Worm (Caenorhabditis elegans) whole organism, late embryonic: ENCODE data around the gene F54B8.4.

Source experiments
- C08G9.2 ChIP-seq: sonication (generic microtip); optimal IDR thresholded peaks from 2 replicates; lab custom pipeline; 2016; ENCODE audit warnings: mild to moderate bottlenecking, missing genetic modification characterization, moderate library complexity, missing compliant biosample characterization
- ahr-1 ChIP-seq: sonication (generic microtip); optimal IDR thresholded peaks from 2 replicates; lab custom pipeline; 2016; ENCODE audit warnings: missing genetic modification characterization, missing compliant biosample characterization
- ceh-19 ChIP-seq: fragments of 200-800 bp; sonication (Bioruptor generic); optimal IDR thresholded peaks from 2 replicates; lab custom pipeline; 2018; ENCODE audit warnings: mild to moderate bottlenecking, missing genetic modification characterization, missing compliant biosample characterization
- ceh-22 ChIP-seq: sonication (generic microtip); optimal IDR thresholded peaks from 2 replicates; lab custom pipeline; 2017; ENCODE audit warnings: missing biosample characterization, missing genetic modification characterization
- ceh-30 ChIP-seq: fragments of 150-350 bp; optimal IDR thresholded peaks from 2 replicates; lab custom pipeline; 2014; ENCODE audit warnings: missing biosample characterization, missing genetic modification characterization
- ceh-34 ChIP-seq: sonication (generic microtip); optimal IDR thresholded peaks from 2 replicates; lab custom pipeline; 2016; ENCODE audit warnings: mild to moderate bottlenecking, missing genetic modification characterization, missing compliant biosample characterization
- ceh-45 ChIP-seq: fragments of 200-800 bp; sonication (Bioruptor generic); IDR thresholded peaks from 2 replicates; pipeline ENCODE4 v1.3.6; 2022; ENCODE audit warnings: missing genetic modification reagents, missing genetic modification characterization, missing compliant biosample characterization
- ceh-48 ChIP-seq: sonication (generic microtip); optimal IDR thresholded peaks from 2 replicates; lab custom pipeline; 2016; ENCODE audit warnings: missing genetic modification characterization, inconsistent platforms, missing compliant biosample characterization
- ceh-9 ChIP-seq: sonication (generic microtip); optimal IDR thresholded peaks from 2 replicates; lab custom pipeline; 2016; ENCODE audit warnings: mild to moderate bottlenecking, missing genetic modification characterization, inconsistent platforms, missing compliant biosample characterization
- dve-1 ChIP-seq: sonication (generic microtip); optimal IDR thresholded peaks from 2 replicates; lab custom pipeline; 2017; ENCODE audit warnings: antibody characterized with exemption, mild to moderate bottlenecking, missing genetic modification characterization, missing compliant biosample characterization
- elt-4 ChIP-seq: sonication (generic microtip); optimal IDR thresholded peaks from 2 replicates; lab custom pipeline; 2016; ENCODE audit warnings: missing genetic modification characterization, missing compliant biosample characterization
- ets-4 ChIP-seq: sonication (generic microtip); optimal IDR thresholded peaks from 2 replicates; lab custom pipeline; 2016; ENCODE audit warnings: missing genetic modification characterization, missing compliant biosample characterization
- eyg-1 ChIP-seq: sonication (generic microtip); optimal IDR thresholded peaks from 2 replicates; lab custom pipeline; 2016; ENCODE audit warnings: missing genotype, missing genetic modification characterization, missing compliant biosample characterization
- fax-1 ChIP-seq: sonication (generic microtip); optimal IDR thresholded peaks from 2 replicates; lab custom pipeline; 2016; ENCODE audit warnings: missing genotype, missing genetic modification characterization, missing compliant biosample characterization
- gmeb-2 ChIP-seq: sonication (generic microtip); optimal IDR thresholded peaks from 2 replicates; lab custom pipeline; 2016; ENCODE audit warnings: missing genetic modification characterization, inconsistent platforms, missing compliant biosample characterization
- hlh-13 ChIP-seq: fragments of 200-800 bp; sonication (Bioruptor generic); optimal IDR thresholded peaks from 2 replicates; lab custom pipeline; 2018; ENCODE audit warnings: mild to moderate bottlenecking, missing genetic modification characterization, missing compliant biosample characterization
- hlh-15 ChIP-seq: sonication (generic microtip); optimal IDR thresholded peaks from 2 replicates; lab custom pipeline; 2016; ENCODE audit warnings: missing genetic modification characterization, missing compliant biosample characterization
- hlh-8 ChIP-seq: sonication (generic microtip); optimal IDR thresholded peaks from 2 replicates; lab custom pipeline; 2016; ENCODE audit warnings: missing genotype, missing genetic modification characterization, missing compliant biosample characterization
- lim-6 ChIP-seq: sonication (generic microtip); optimal IDR thresholded peaks from 2 replicates; lab custom pipeline; 2016; ENCODE audit warnings: missing genetic modification characterization, missing compliant biosample characterization
- lin-11 ChIP-seq: fragments of 200-800 bp; sonication (Bioruptor generic); optimal IDR thresholded peaks from 2 replicates; lab custom pipeline; 2018; ENCODE audit warnings: mild to moderate bottlenecking, missing genetic modification characterization, missing compliant biosample characterization
- nhr-232 ChIP-seq: sonication (generic microtip); optimal IDR thresholded peaks from 2 replicates; lab custom pipeline; 2016; ENCODE audit warnings: missing genetic modification characterization, missing compliant biosample characterization
- npax-4 ChIP-seq: sonication (generic microtip); optimal IDR thresholded peaks from 2 replicates; lab custom pipeline; 2016; ENCODE audit warnings: missing genetic modification characterization, missing compliant biosample characterization
- odd-2 ChIP-seq: sonication (generic microtip); optimal IDR thresholded peaks from 2 replicates; lab custom pipeline; 2017; ENCODE audit warnings: antibody characterized with exemption, mild to moderate bottlenecking, missing genetic modification characterization, missing compliant biosample characterization
- pag-3 ChIP-seq: sonication (generic microtip); optimal IDR thresholded peaks from 2 replicates; lab custom pipeline; 2016; ENCODE audit warnings: missing compliant biosample characterization, missing genetic modification characterization, borderline replicate concordance
- pax-1 ChIP-seq: fragments of 150-350 bp; optimal IDR thresholded peaks from 2 replicates; lab custom pipeline; 2014; ENCODE audit warnings: missing biosample characterization, missing genetic modification characterization
- pha-2 ChIP-seq: sonication (generic microtip); optimal IDR thresholded peaks from 2 replicates; lab custom pipeline; 2017; ENCODE audit warnings: mild to moderate bottlenecking, missing genetic modification characterization, missing compliant biosample characterization
- pha-4 ChIP-seq: fragments of 150-350 bp; optimal IDR thresholded peaks from 2 replicates; lab custom pipeline; 2018; ENCODE audit warnings: missing biosample characterization, missing genetic modification reagents, missing genetic modification characterization
- pqm-1 ChIP-seq: sonication (generic microtip); optimal IDR thresholded peaks from 2 replicates; lab custom pipeline; 2016; ENCODE audit warnings: missing genetic modification characterization, missing compliant biosample characterization
- pros-1 ChIP-seq: fragments of 150-350 bp; optimal IDR thresholded peaks from 2 replicates; lab custom pipeline; 2014; ENCODE audit warnings: missing biosample characterization, missing genetic modification reagents, missing genetic modification characterization
- rnt-1 ChIP-seq: sonication (generic microtip); optimal IDR thresholded peaks from 2 replicates; lab custom pipeline; 2016; ENCODE audit warnings: missing genetic modification characterization, missing compliant biosample characterization
- sdc-2 ChIP-seq: sonication (generic microtip); optimal IDR thresholded peaks from 2 replicates; lab custom pipeline; 2016; ENCODE audit warnings: missing genotype, missing genetic modification characterization, missing compliant biosample characterization
- sox-2 ChIP-seq: fragments of 200-800 bp; sonication (Bioruptor generic); IDR thresholded peaks from 2 replicates; pipeline ENCODE4 v1.3.6; 2022; ENCODE audit warnings: missing genetic modification reagents, missing genetic modification characterization, missing compliant biosample characterization
- sox-4 ChIP-seq: sonication (generic microtip); optimal IDR thresholded peaks from 2 replicates; lab custom pipeline; 2017; ENCODE audit warnings: mild to moderate bottlenecking, missing genetic modification characterization, inconsistent platforms, missing compliant biosample characterization
- tbx-2 ChIP-seq: sonication (generic microtip); optimal IDR thresholded peaks from 2 replicates; lab custom pipeline; 2016; ENCODE audit warnings: missing genetic modification characterization, missing compliant biosample characterization
- tbx-7 ChIP-seq: sonication (generic microtip); optimal IDR thresholded peaks from 2 replicates; lab custom pipeline; 2016; ENCODE audit warnings: missing genotype, missing genetic modification characterization, missing compliant biosample characterization
- ttx-3 ChIP-seq: sonication (generic microtip); optimal IDR thresholded peaks from 2 replicates; lab custom pipeline; 2016; ENCODE audit warnings: missing genetic modification reagents, missing genetic modification characterization, missing compliant biosample characterization
- unc-3 ChIP-seq, 2 experiments: fragments of 200-800 bp in 1 of 2; sonication (Bioruptor generic) in 1 of 2; sonication (generic microtip) in 1 of 2; conservative IDR thresholded peaks in 1 of 2; optimal IDR thresholded peaks in 1 of 2; 2 replicates each; pipeline versions ENCODE4 v1.3.6 to Lab custom; 2016 to 2022; ENCODE audit warnings: missing compliant biosample characterization in 2 of 2, missing genetic modification characterization in 2 of 2, missing genetic modification reagents in 1 of 2
- unc-42 ChIP-seq: sonication (generic microtip); optimal IDR thresholded peaks from 2 replicates; lab custom pipeline; 2016; ENCODE audit warnings: missing genotype, missing genetic modification characterization, missing compliant biosample characterization
- unc-55 ChIP-seq: sonication (generic microtip); optimal IDR thresholded peaks from 2 replicates; lab custom pipeline; 2017; ENCODE audit warnings: missing biosample characterization, missing genetic modification reagents, missing genetic modification characterization
- ztf-16 ChIP-seq: sonication (generic microtip); optimal IDR thresholded peaks from 2 replicates; lab custom pipeline; 2017; ENCODE audit warnings: missing genetic modification characterization, missing compliant biosample characterization

The F54B8.4 gene

DNA sequence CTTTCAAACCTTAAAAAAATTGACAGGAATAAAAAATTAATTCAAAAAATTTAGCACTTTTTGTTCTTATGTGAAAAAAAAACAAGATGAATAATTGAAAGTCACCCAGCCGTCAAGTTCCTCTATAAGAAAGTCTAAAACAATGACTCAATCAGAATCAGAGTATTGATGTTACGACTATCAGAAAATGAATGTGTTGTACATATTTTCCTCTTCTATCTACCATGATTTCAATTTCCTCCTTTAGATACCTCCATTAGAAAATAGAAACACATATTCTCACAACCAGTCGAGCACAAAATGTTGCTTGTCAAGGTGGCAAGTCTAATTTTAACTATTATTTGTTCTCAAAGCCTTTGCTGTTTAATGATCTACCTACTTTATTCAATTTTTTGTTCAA is 3.8 kb downstream of the F54B8.4 start, which contains the start of gene srbc-48:
srbc-48 (plus strand) TSS at position 301 of the 400 bp plus-strand sequence.
- TF ChIP-seq ceh-22 (tag; lab: Kevin White, UChicago) (no peak), pqm-1 (no peak), elt-4 (no peak), pha-2 (tag; lab: Kevin White, UChicago) (no peak), pax-1 (tag; lab: Kevin White, UChicago) (no peak), pha-4 (tag; lab: Kevin White, UChicago) (no peak), eyg-1 (tag; lab: Kevin White, UChicago) (no peak), rnt-1 (tag; lab: Kevin White, UChicago) (no peak), ceh-30 (tag; lab: Kevin White, UChicago) (no peak), C08G9.2 (no peak), odd-2 (tag; lab: Kevin White, UChicago) (no peak), ahr-1 (tag; lab: Kevin White, UChicago) (no peak), lin-11 (tag; lab: Kevin White, UChicago) (no peak), unc-3 (GFP tag; conservative IDR thresholded peaks at IDR 0.05; lab: Robert Waterston, UW) (no peak), unc-3 (tag; optimal IDR thresholded peaks at IDR 0.05; lab: Kevin White, UChicago) (no peak), ttx-3 (no peak), npax-4 (tag; lab: Kevin White, UChicago) (no peak), fax-1 (tag; lab: Kevin White, UChicago) (no peak)

DNA sequence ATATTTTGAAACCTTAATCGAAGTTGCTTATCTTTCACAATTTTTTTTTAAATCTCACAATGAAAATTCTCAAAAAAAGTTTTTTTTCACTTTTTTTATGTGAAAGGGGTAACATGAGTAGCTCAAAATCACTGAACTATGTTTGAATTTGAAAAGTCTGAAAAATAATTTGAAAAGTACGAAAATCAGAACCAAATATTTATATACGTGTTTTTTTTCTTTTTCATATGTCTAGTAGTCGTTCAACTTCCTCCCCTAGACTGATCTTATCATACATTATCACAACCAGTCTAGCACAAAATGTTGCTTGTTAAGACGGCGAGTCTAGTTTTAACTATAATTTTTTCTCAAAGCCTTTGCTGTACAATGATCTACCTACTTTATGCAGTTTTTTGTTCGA is 5.2 kb downstream of the F54B8.4 start, which contains the start of gene srbc-49:
srbc-49 (plus strand) TSS at position 301 of the 400 bp plus-strand sequence.
- TF ChIP-seq sdc-2 (tag; lab: Kevin White, UChicago) (no peak), ceh-22 (tag; lab: Kevin White, UChicago) (no peak), ceh-45 (GFP tag; lab: Robert Waterston, UW) (no peak), tbx-2 (tag; lab: Kevin White, UChicago) (no peak), hlh-13 (GFP tag; lab: Kevin White, UChicago) (no peak), lim-6 (tag; lab: Kevin White, UChicago) (no peak), ceh-9 (tag; lab: Kevin White, UChicago) (no peak), npax-4 (tag; lab: Kevin White, UChicago) (no peak)

ce11 chrV:15824866-15825265 is 8.7 kb downstream of the F54B8.4 start, which contains the start of gene srbc-50:
Gene srbc-50, minus strand, starts transcription at chrV:15824966.
- TF ChIP-seq ceh-34 (tag; lab: Kevin White, UChicago) (no peak), gmeb-2 (tag; lab: Kevin White, UChicago) (no peak), hlh-15 (tag; lab: Kevin White, UChicago) (no peak), ceh-45 (GFP tag; lab: Robert Waterston, UW) (no peak), nhr-232 (tag; lab: Kevin White, UChicago) (no peak), ttx-3 (no peak), ceh-48 (no peak), tbx-7 (tag; lab: Kevin White, UChicago) (no peak), elt-4 (no peak), hlh-13 (GFP tag; lab: Kevin White, UChicago) (no peak), pha-4 (tag; lab: Kevin White, UChicago) (no peak)

ce11 chrV:15826110-15826509 is 9.9 kb downstream of the F54B8.4 start, which contains the start of gene srbc-51:
Gene srbc-51, plus strand, starts transcription at chrV:15826410.
- no peak for TF ChIP-seq C08G9.2
- TF ChIP-seq hlh-13 (GFP tag; lab: Kevin White, UChicago) = no peak
- no peak for TF ChIP-seq unc-55 (GFP tag; lab: Kevin White, UChicago)
- no peak for TF ChIP-seq ceh-19 (GFP tag; lab: Kevin White, UChicago)
- TF ChIP-seq unc-3 (GFP tag; conservative IDR thresholded peaks at IDR 0.05; lab: Robert Waterston, UW) = no peak
- no peak for TF ChIP-seq unc-3 (tag; optimal IDR thresholded peaks at IDR 0.05; lab: Kevin White, UChicago)
- TF ChIP-seq npax-4 (tag; lab: Kevin White, UChicago) = no peak
- no peak for TF ChIP-seq pag-3 (tag; lab: Kevin White, UChicago)
- TF ChIP-seq hlh-8 = no peak
- no peak for TF ChIP-seq ceh-34 (tag; lab: Kevin White, UChicago)
- no peak for TF ChIP-seq ztf-16 (tag; lab: Kevin White, UChicago)
- TF ChIP-seq unc-42 (tag; lab: Kevin White, UChicago) = no peak
- TF ChIP-seq sox-4 (tag; lab: Kevin White, UChicago) = no peak
- no peak for TF ChIP-seq ets-4 (tag; lab: Kevin White, UChicago)
- no peak for TF ChIP-seq ceh-48
- TF ChIP-seq ttx-3 = no peak
- no peak for TF ChIP-seq dve-1 (tag; lab: Kevin White, UChicago)
- no peak for TF ChIP-seq lin-11 (tag; lab: Kevin White, UChicago)
- TF ChIP-seq sox-2 (GFP tag; lab: Robert Waterston, UW) = no peak
- no peak for TF ChIP-seq pros-1
- no peak for TF ChIP-seq pax-1 (tag; lab: Kevin White, UChicago)
- TF ChIP-seq, all 69 proteins: peak for 0
